Worm (Caenorhabditis elegans) whole organism, young adult: Measurements from ENCODE around the gene F44G4.7.

Experiments
- B0035.1 ChIP-seq: sonication (generic microtip); optimal IDR thresholded peaks from 2 replicates; lab custom pipeline; 2016; ENCODE audit warnings: missing genetic modification characterization, mild to moderate bottlenecking, missing compliant biosample characterization, missing genotype, missing genetic modification reagents
- C17E4.6 ChIP-seq: fragments of 200-800 bp; sonication (Bioruptor generic); IDR thresholded peaks from 2 replicates; pipeline ENCODE4 v1.3.6; 2022; ENCODE audit warnings: missing genetic modification reagents, missing genetic modification characterization, missing compliant biosample characterization
- F22D6.2 ChIP-seq: sonication (generic microtip); optimal IDR thresholded peaks from 2 replicates; lab custom pipeline; 2016; ENCODE audit warnings: mild to moderate bottlenecking, missing genetic modification characterization, missing compliant biosample characterization
- F37B4.10 ChIP-seq: fragments of 200-800 bp; sonication (Bioruptor generic); IDR thresholded peaks from 2 replicates; pipeline ENCODE4 v1.3.6; 2022; ENCODE audit warnings: missing genetic modification characterization, missing compliant biosample characterization
- F52B5.7 ChIP-seq: sonication (generic microtip); optimal IDR thresholded peaks from 2 replicates; lab custom pipeline; 2016; ENCODE audit warnings: mild to moderate bottlenecking, missing genetic modification characterization, missing compliant biosample characterization
- F57A8.1 ChIP-seq: fragments of 200-800 bp; sonication (Bioruptor generic); optimal IDR thresholded peaks from 2 replicates; lab custom pipeline; 2018; ENCODE audit warnings: mild to moderate bottlenecking, missing genetic modification characterization, moderate library complexity, missing compliant biosample characterization
- T07F8.4 ChIP-seq: sonication (generic microtip); optimal IDR thresholded peaks from 2 replicates; lab custom pipeline; 2016; ENCODE audit warnings: mild to moderate bottlenecking, missing genetic modification characterization, moderate library complexity, missing compliant biosample characterization
- Y53F4B.3 ChIP-seq: fragments of 200-800 bp; sonication (Bioruptor generic); IDR thresholded peaks from 2 replicates; pipeline ENCODE4 v1.3.6; 2022; ENCODE audit warnings: missing genetic modification reagents, missing genetic modification characterization, missing compliant biosample characterization
- Y56A3A.18 ChIP-seq: fragments of 200-800 bp; sonication (Bioruptor generic); IDR thresholded peaks from 2 replicates; pipeline ENCODE4 v1.3.6; 2022; ENCODE audit warnings: missing genetic modification reagents, missing genetic modification characterization, missing compliant biosample characterization
- Y79H2A.3 ChIP-seq: fragments of 200-800 bp; sonication (Bioruptor generic); conservative IDR thresholded peaks from 2 replicates; pipeline ENCODE4 v1.3.6; 2022; ENCODE audit warnings: missing genetic modification reagents, missing genetic modification characterization, missing compliant biosample characterization
- Y95B8A.8 ChIP-seq: fragments of 200-800 bp; sonication (Bioruptor generic); IDR thresholded peaks from 2 replicates; pipeline ENCODE4 v1.3.6; 2022; ENCODE audit warnings: missing genetic modification reagents, missing genetic modification characterization, missing compliant biosample characterization
- ZK185.1 ChIP-seq: sonication (generic microtip); optimal IDR thresholded peaks from 2 replicates; lab custom pipeline; 2016; ENCODE audit warnings: mild to moderate bottlenecking, missing genetic modification characterization, missing compliant biosample characterization; ENCODE audit not compliant: poor library complexity, severe bottlenecking
- atf-7 ChIP-seq: sonication (generic microtip); optimal IDR thresholded peaks from 2 replicates; lab custom pipeline; 2017; ENCODE audit warnings: mild to moderate bottlenecking, missing genetic modification characterization, missing compliant biosample characterization
- bed-2 ChIP-seq: fragments of 200-800 bp; sonication (Bioruptor generic); IDR thresholded peaks from 2 replicates; pipeline ENCODE4 v1.3.6; 2022; ENCODE audit warnings: missing genetic modification reagents, missing genetic modification characterization, missing compliant biosample characterization
- cebp-1 ChIP-seq, 2 experiments: fragments of 200-800 bp in 1 of 2; sonication (Bioruptor generic) in 1 of 2; sonication (generic microtip) in 1 of 2; IDR thresholded peaks in 1 of 2; optimal IDR thresholded peaks in 1 of 2; 2 replicates each; pipeline versions ENCODE4 v1.3.6 to Lab custom; 2017 to 2022; ENCODE audit warnings: missing compliant biosample characterization in 2 of 2, missing genetic modification characterization in 2 of 2, mild to moderate bottlenecking in 1 of 2, missing genetic modification reagents in 1 of 2, moderate library complexity in 1 of 2
- ceh-100 ChIP-seq: fragments of 200-800 bp; sonication (Bioruptor generic); IDR thresholded peaks from 2 replicates; pipeline ENCODE4 v1.3.6; 2022; ENCODE audit warnings: missing genetic modification reagents, missing genetic modification characterization, missing compliant biosample characterization
- ceh-58 ChIP-seq: fragments of 200-800 bp; sonication (Bioruptor generic); IDR thresholded peaks from 2 replicates; pipeline ENCODE4 v1.3.6; 2022; ENCODE audit warnings: missing genetic modification characterization, missing compliant biosample characterization
- ceh-91 ChIP-seq: fragments of 200-800 bp; sonication (Bioruptor generic); IDR thresholded peaks from 2 replicates; pipeline ENCODE4 v1.3.6; 2022; ENCODE audit warnings: missing genetic modification reagents, missing genetic modification characterization, missing compliant biosample characterization
- die-1 ChIP-seq: sonication (generic microtip); optimal IDR thresholded peaks from 2 replicates; lab custom pipeline; 2016; ENCODE audit warnings: missing genotype, mild to moderate bottlenecking, missing genetic modification characterization, missing compliant biosample characterization
- dpl-1 ChIP-seq: fragments of 150-350 bp; optimal IDR thresholded peaks from 2 replicates; lab custom pipeline; 2014; ENCODE audit warnings: missing biosample characterization, missing genetic modification reagents, missing genetic modification characterization
- egl-44 ChIP-seq: fragments of 200-800 bp; sonication (Bioruptor generic); IDR thresholded peaks from 2 replicates; pipeline ENCODE4 v1.3.6; 2022; ENCODE audit warnings: missing genetic modification reagents, missing genetic modification characterization, missing compliant biosample characterization
- ekl-4 ChIP-seq: fragments of 200-800 bp; sonication (Bioruptor generic); IDR thresholded peaks from 2 replicates; pipeline ENCODE4 v1.3.6; 2022; ENCODE audit warnings: missing genetic modification reagents, missing genetic modification characterization, missing compliant biosample characterization
- gei-17 ChIP-seq: fragments of 200-800 bp; sonication (Bioruptor generic); optimal IDR thresholded peaks from 2 replicates; lab custom pipeline; 2018; ENCODE audit warnings: mild to moderate bottlenecking, missing genetic modification characterization, missing compliant biosample characterization
- him-1 ChIP-seq: sonication (generic microtip); optimal IDR thresholded peaks from 2 replicates; lab custom pipeline; 2016; ENCODE audit warnings: missing genotype, missing genetic modification reagents, missing genetic modification characterization, missing compliant biosample characterization
- hlh-26 ChIP-seq: fragments of 200-800 bp; sonication (Bioruptor generic); conservative IDR thresholded peaks from 2 replicates; pipeline ENCODE4 v1.3.6; 2022; ENCODE audit warnings: missing genetic modification reagents, missing genetic modification characterization, missing compliant biosample characterization
- hrde-1 ChIP-seq: sonication (generic microtip); optimal IDR thresholded peaks from 2 replicates; lab custom pipeline; 2016; ENCODE audit warnings: missing genetic modification characterization, mild to moderate bottlenecking, missing compliant biosample characterization, moderate library complexity, missing genotype, missing genetic modification reagents, borderline replicate concordance
- hsf-1 ChIP-seq: fragments of 200-800 bp; sonication (Bioruptor generic); IDR thresholded peaks from 2 replicates; pipeline ENCODE4 v1.3.6; 2022; ENCODE audit warnings: missing genetic modification reagents, missing genetic modification characterization, missing compliant biosample characterization
- lin-26 ChIP-seq: fragments of 200-800 bp; sonication (Bioruptor generic); IDR thresholded peaks from 2 replicates; pipeline ENCODE4 v1.3.6; 2022; ENCODE audit warnings: missing genetic modification reagents, missing genetic modification characterization, missing compliant biosample characterization
- lin-40 ChIP-seq: sonication (generic microtip); optimal IDR thresholded peaks from 2 replicates; lab custom pipeline; 2016; ENCODE audit warnings: missing genetic modification characterization, mild to moderate bottlenecking, missing compliant biosample characterization, missing genotype, missing genetic modification reagents
- lin-54 ChIP-seq: fragments of 200-800 bp; sonication (Bioruptor generic); optimal IDR thresholded peaks from 2 replicates; lab custom pipeline; 2018; ENCODE audit warnings: mild to moderate bottlenecking, missing genetic modification characterization, missing compliant biosample characterization
- lsy-27 ChIP-seq: sonication (generic microtip); optimal IDR thresholded peaks from 2 replicates; lab custom pipeline; 2017; ENCODE audit warnings: missing genetic modification characterization, mild to moderate bottlenecking, missing compliant biosample characterization, antibody characterized with exemption, missing genotype, borderline replicate concordance; ENCODE audit not compliant: insufficient read depth
- madf-3 ChIP-seq: fragments of 200-800 bp; sonication (Bioruptor generic); IDR thresholded peaks from 2 replicates; pipeline ENCODE4 v1.3.6; 2022; ENCODE audit warnings: missing genetic modification reagents, missing genetic modification characterization, missing compliant biosample characterization
- mcd-1 ChIP-seq: fragments of 200-800 bp; sonication (Bioruptor generic); IDR thresholded peaks from 2 replicates; pipeline ENCODE4 v1.3.6; 2022; ENCODE audit warnings: missing genetic modification reagents, missing genetic modification characterization, missing compliant biosample characterization
- mel-28 ChIP-seq: sonication (generic microtip); optimal IDR thresholded peaks from 2 replicates; lab custom pipeline; 2016; ENCODE audit warnings: borderline replicate concordance, mild to moderate bottlenecking, missing genetic modification characterization, missing compliant biosample characterization
- nhr-90 ChIP-seq: sonication (generic microtip); optimal IDR thresholded peaks from 2 replicates; lab custom pipeline; 2016; ENCODE audit warnings: missing genotype, mild to moderate bottlenecking, missing genetic modification characterization, missing compliant biosample characterization
- pbrm-1 ChIP-seq: fragments of 200-800 bp; sonication (Bioruptor generic); IDR thresholded peaks from 2 replicates; pipeline ENCODE4 v1.3.6; 2022; ENCODE audit warnings: missing genetic modification reagents, missing genetic modification characterization, missing compliant biosample characterization
- sdz-38 ChIP-seq: sonication (generic microtip); optimal IDR thresholded peaks from 2 replicates; lab custom pipeline; 2016; ENCODE audit warnings: missing genotype, missing genetic modification characterization, missing compliant biosample characterization
- snpc-1.1 ChIP-seq: sonication (generic microtip); optimal IDR thresholded peaks from 2 replicates; lab custom pipeline; 2017; ENCODE audit warnings: missing genetic modification characterization, mild to moderate bottlenecking, missing compliant biosample characterization, antibody characterized with exemption, moderate library complexity, missing genotype, missing genetic modification reagents; ENCODE audit not compliant: insufficient read depth
- sptf-2 ChIP-seq: fragments of 200-800 bp; sonication (Bioruptor generic); optimal IDR thresholded peaks from 2 replicates; lab custom pipeline; 2018; ENCODE audit warnings: mild to moderate bottlenecking, missing genetic modification characterization, missing compliant biosample characterization
- tbp1 ChIP-seq: fragments of 200-800 bp; sonication (Bioruptor generic); optimal IDR thresholded peaks from 2 replicates; lab custom pipeline; 2018; ENCODE audit warnings: mild to moderate bottlenecking, missing genetic modification characterization, missing compliant biosample characterization
- zim-3 ChIP-seq: sonication (generic microtip); optimal IDR thresholded peaks from 2 replicates; lab custom pipeline; 2017; ENCODE audit warnings: mild to moderate bottlenecking, missing genetic modification characterization, moderate library complexity, missing compliant biosample characterization
- ztf-18 ChIP-seq: sonication (generic microtip); optimal IDR thresholded peaks from 2 replicates; lab custom pipeline; 2016; ENCODE audit warnings: missing genotype, mild to moderate bottlenecking, missing genetic modification characterization, missing compliant biosample characterization
- ztf-25 ChIP-seq: fragments of 200-800 bp; sonication (Bioruptor generic); IDR thresholded peaks from 2 replicates; pipeline ENCODE4 v1.3.6; 2022; ENCODE audit warnings: missing genetic modification reagents, missing genetic modification characterization, missing compliant biosample characterization
- ztf-26 ChIP-seq: sonication (generic microtip); optimal IDR thresholded peaks from 2 replicates; lab custom pipeline; 2017; ENCODE audit warnings: missing genetic modification characterization, missing compliant biosample characterization
- ztf-3 ChIP-seq: fragments of 200-800 bp; sonication (Bioruptor generic); optimal IDR thresholded peaks from 2 replicates; lab custom pipeline; 2018; ENCODE audit warnings: mild to moderate bottlenecking, missing genetic modification characterization, missing compliant biosample characterization
- ztf-6 ChIP-seq: fragments of 200-800 bp; sonication (Bioruptor generic); IDR thresholded peaks from 2 replicates; pipeline ENCODE4 v1.3.6; 2022; ENCODE audit warnings: missing genetic modification reagents, missing genetic modification characterization, missing compliant biosample characterization

Gene F44G4.7

ce11 chrII:8969251-8970183, 35.5 kb downstream of the F44G4.7 start, which contains the start of the genes szy-20 and C18E9.5 (continued):
- TF ChIP-seq zim-3 (no peak), ztf-6 (no peak), die-1 (no peak), bed-2 (no peak), ztf-3 (GFP tag; lab: Kevin White, UChicago) (no peak), sptf-2 (no peak), T07F8.4 (no peak), C17E4.6 (GFP tag; lab: Robert Waterston, UW) (no peak), ZK185.1 (peak; percentile 44), pbrm-1 (GFP tag; lab: Robert Waterston, UW) (0 out of 2 replicates have a peak, but pooled peaks have one; percentile 53), ceh-58 (GFP tag; lab: Robert Waterston, UW) (no peak), lin-26 (GFP tag; lab: Robert Waterston, UW) (no peak), hsf-1 (GFP tag; lab: Robert Waterston, UW) (no peak), Y79H2A.3 (no peak), sdz-38 (tag; lab: Kevin White, UChicago) (no peak), egl-44 (GFP tag; lab: Robert Waterston, UW) (no peak), ekl-4 (no peak), mel-28 (tag; lab: Kevin White, UChicago) (no peak), him-1 (tag; lab: Kevin White, UChicago) (peak; percentile 46), ztf-25 (no peak), ceh-100 (GFP tag; lab: Robert Waterston, UW) (peak; percentile 51), lsy-27 (tag; lab: Kevin White, UChicago) (no peak), lin-40 (tag; lab: Kevin White, UChicago) (peak; percentile 71), madf-3 (GFP tag; lab: Robert Waterston, UW) (0 out of 2 replicates have a peak, but pooled peaks have one; percentile 56), gei-17 (GFP tag; lab: Kevin White, UChicago) (no peak), Y95B8A.8 (GFP tag; lab: Robert Waterston, UW) (0 out of 2 replicates have a peak, but pooled peaks have one; percentile 33), ceh-91 (GFP tag; lab: Robert Waterston, UW) (peak; percentile 58), hlh-26 (GFP tag; lab: Robert Waterston, UW) (no peak), lin-54 (GFP tag; lab: Kevin White, UChicago) (peak; percentile 93), Y56A3A.18 (GFP tag; lab: Robert Waterston, UW) (no peak), snpc-1.1 (tag; lab: Kevin White, UChicago) (peak; percentile 26), dpl-1 (GFP tag; lab: Kevin White, UChicago) (peak; percentile 82), nhr-90 (no peak), ztf-18 (tag; lab: Kevin White, UChicago) (peak; percentile 93), hrde-1 (no peak), F37B4.10 (GFP tag; lab: Robert Waterston, UW) (no peak), cebp-1 (GFP tag; IDR thresholded peaks at IDR 0.05; lab: Robert Waterston, UW) (no peak), cebp-1 (tag; optimal IDR thresholded peaks at IDR 0.05; lab: Kevin White, UChicago) (peak; percentile 56), ztf-26 (tag; lab: Kevin White, UChicago) (no peak), F57A8.1 (GFP tag; lab: Kevin White, UChicago) (no peak), atf-7 (tag; lab: Kevin White, UChicago) (no peak), mcd-1 (GFP tag; lab: Robert Waterston, UW) (peak; percentile 81), tbp1 (peak; percentile 10), F22D6.2 (tag; lab: Kevin White, UChicago) (no peak), Y53F4B.3 (no peak), F52B5.7 (tag; lab: Kevin White, UChicago) (no peak), B0035.1 (tag; lab: Kevin White, UChicago) (no peak)
